Worm (Caenorhabditis elegans) whole organism, midembryonic: ENCODE results near the gene C09G12.5.

Experiments used
- T22C8.4 ChIP-seq: fragments of 200-800 bp; sonication (Bioruptor generic); IDR thresholded peaks from 2 replicates; pipeline ENCODE4 v1.3.6; 2022; ENCODE audit warnings: missing genetic modification characterization, missing compliant biosample characterization
- cog-1 ChIP-seq: sonication (generic microtip); optimal IDR thresholded peaks from 2 replicates; lab custom pipeline; 2016; ENCODE audit warnings: missing genetic modification characterization, missing compliant biosample characterization
- flt-1 ChIP-seq: fragments of 200-800 bp; sonication (Bioruptor generic); IDR thresholded peaks from 2 replicates; pipeline ENCODE4 v1.3.6; 2022; ENCODE audit warnings: missing genetic modification characterization, missing compliant biosample characterization
- klf-2 ChIP-seq: fragments of 200-800 bp; sonication (Bioruptor generic); conservative IDR thresholded peaks from 2 replicates; pipeline ENCODE4 v1.3.6; 2022; ENCODE audit warnings: missing genetic modification reagents, missing genetic modification characterization, missing compliant biosample characterization
- med-1 ChIP-seq: sonication (generic microtip); optimal IDR thresholded peaks from 2 replicates; lab custom pipeline; 2017; ENCODE audit warnings: missing genetic modification characterization, mild to moderate bottlenecking, missing compliant biosample characterization, antibody characterized with exemption, missing genetic modification reagents; ENCODE audit not compliant: insufficient read depth
- ref-1 ChIP-seq: fragments of 200-800 bp; sonication (Bioruptor generic); conservative IDR thresholded peaks from 2 replicates; pipeline ENCODE4 v1.3.6; 2022; ENCODE audit warnings: missing genetic modification reagents, missing genetic modification characterization, missing compliant biosample characterization
- tab-1 ChIP-seq: fragments of 200-800 bp; sonication (Bioruptor generic); IDR thresholded peaks from 2 replicates; pipeline ENCODE4 v1.3.6; 2022; ENCODE audit warnings: missing genetic modification characterization, missing compliant biosample characterization

ce11 chrIV:3504144-3504543, 25.0 kb downstream of the C09G12.5 start, which contains the start of gene srz-83:
- TF ChIP-seq klf-2 (GFP tag; lab: Robert Waterston, UW) (no peak), tab-1 (GFP tag; lab: Robert Waterston, UW) (no peak), med-1 (GFP tag; lab: Kevin White, UChicago) (no peak), cog-1 (tag; lab: Kevin White, UChicago) (no peak), T22C8.4 (GFP tag; lab: Robert Waterston, UW) (no peak), ref-1 (GFP tag; lab: Robert Waterston, UW) (no peak), flt-1 (GFP tag; lab: Robert Waterston, UW) (no peak)
